Fruit fly (Drosophila melanogaster): ENCODE measurements around the gene CG14448.

The CG14448 gene

dm6 chr3L:22835144-22835964 is 47.1 kb downstream of the CG14448 start, which contains the start of gene jim (continued):
- no peak for TF ChIP-seq Fer2 (tag; optimal IDR thresholded peaks at IDR 0.05)
- no peak for TF ChIP-seq tup (GFP tag; optimal IDR thresholded peaks at IDR 0.05)
- peak; percentile 60 for TF ChIP-seq Hmr (GFP tag; optimal IDR thresholded peaks at IDR 0.05)
- TF ChIP-seq pb (GFP tag; optimal IDR thresholded peaks at IDR 0.05) = no peak
- no peak for TF ChIP-seq tx (GFP tag; optimal IDR thresholded peaks at IDR 0.05)
- no peak for TF ChIP-seq ATbp (GFP tag; optimal IDR thresholded peaks at IDR 0.05)
- no peak for TF ChIP-seq Ada2b (GFP tag; IDR thresholded peaks at IDR 0.05)
- no peak for TF ChIP-seq fd102C (GFP tag; optimal IDR thresholded peaks at IDR 0.05)
- TF ChIP-seq Sox102F (GFP tag; optimal IDR thresholded peaks at IDR 0.05) = no peak
- peak; percentile 62 for TF ChIP-seq Drgx (GFP tag; IDR thresholded peaks at IDR 0.05)
- no peak for TF ChIP-seq HmgZ (tag; optimal IDR thresholded peaks at IDR 0.05)
- TF ChIP-seq CG17829 (tag; optimal IDR thresholded peaks at IDR 0.05) = no peak
- TF ChIP-seq CG12299 (tag; optimal IDR thresholded peaks at IDR 0.05) = peak; percentile 12
- TF ChIP-seq croc (GFP tag; conservative IDR thresholded peaks at IDR 0.05) = no peak
- TF ChIP-seq CG9727 (GFP tag; optimal IDR thresholded peaks at IDR 0.05) = no peak
- no peak for TF ChIP-seq sim (GFP tag; IDR thresholded peaks at IDR 0.05)
- TF ChIP-seq unpg (GFP tag; optimal IDR thresholded peaks at IDR 0.05) = no peak
- no peak for TF ChIP-seq CG18764 (GFP tag; optimal IDR thresholded peaks at IDR 0.05)
- no peak for TF ChIP-seq pzg (GFP tag; optimal IDR thresholded peaks at IDR 0.05)
- no peak for TF ChIP-seq CG30431 (GFP tag; optimal IDR thresholded peaks at IDR 0.05)
- no peak for TF ChIP-seq CG6683 (GFP tag; optimal IDR thresholded peaks at IDR 0.05)
- TF ChIP-seq mld (GFP tag; IDR thresholded peaks at IDR 0.05; ENCODE audit: partially characterized antibody) = no peak
- no peak for TF ChIP-seq bigmax (GFP tag; optimal IDR thresholded peaks at IDR 0.05)
- TF ChIP-seq CG14965 (GFP tag; optimal IDR thresholded peaks at IDR 0.05; ENCODE audit: borderline replicate concordance) = no peak
- TF ChIP-seq CG17328 (GFP tag; IDR thresholded peaks at IDR 0.05) = no peak
- TF ChIP-seq CG12659 (GFP tag; optimal IDR thresholded peaks at IDR 0.05) = no peak
- peak; percentile 14 for TF ChIP-seq CG11723 (GFP tag; optimal IDR thresholded peaks at IDR 0.05)
- no peak for TF ChIP-seq jumu (GFP tag; optimal IDR thresholded peaks at IDR 0.05)
- no peak for TF ChIP-seq Eip74EF (GFP tag; optimal IDR thresholded peaks at IDR 0.05)
- TF ChIP-seq CkIIα-i1 (GFP tag; IDR thresholded peaks at IDR 0.05) = no peak
- TF ChIP-seq Myb (GFP tag; optimal IDR thresholded peaks at IDR 0.05) = no peak
- TF ChIP-seq CG11695 (GFP tag; IDR thresholded peaks at IDR 0.05) = 0 out of 3 replicates have a peak, but pooled peaks have one; percentile 8
- TF ChIP-seq BEAF-32 (GFP tag; optimal IDR thresholded peaks at IDR 0.05) = no peak
- no peak for TF ChIP-seq Hmx (GFP tag; optimal IDR thresholded peaks at IDR 0.05)
- no peak for TF ChIP-seq CG1603 (tag; optimal IDR thresholded peaks at IDR 0.05)
- TF ChIP-seq usp (GFP tag; optimal IDR thresholded peaks at IDR 0.05) = no peak
- no peak; the same call in 2 of the 3 replicates for TF ChIP-seq CG14050 (GFP tag; IDR thresholded peaks at IDR 0.05)
- TF ChIP-seq rib (GFP tag; IDR thresholded peaks at IDR 0.05) = peak; percentile 95
- no peak for TF ChIP-seq CG4730 (GFP tag; IDR thresholded peaks at IDR 0.05)
- TF ChIP-seq kah (GFP tag; optimal IDR thresholded peaks at IDR 0.05) = no peak
- TF ChIP-seq CG16863 (GFP tag; optimal IDR thresholded peaks at IDR 0.05) = no peak
- TF ChIP-seq Antp (GFP tag; optimal IDR thresholded peaks at IDR 0.05) = no peak
- no peak for TF ChIP-seq fd96Cb (tag; optimal IDR thresholded peaks at IDR 0.05)
- no peak for TF ChIP-seq CG2129 (GFP tag; IDR thresholded peaks at IDR 0.05; ENCODE audit: partially characterized antibody)
- no peak for TF ChIP-seq chif (GFP tag; optimal IDR thresholded peaks at IDR 0.05)
- no peak for TF ChIP-seq YL-1 (GFP tag; optimal IDR thresholded peaks at IDR 0.05)
- peak; percentile 45; the same call in 1 of the 2 replicates for TF ChIP-seq NFAT (GFP tag; IDR thresholded peaks at IDR 0.05)
- TF ChIP-seq cato (GFP tag; optimal IDR thresholded peaks at IDR 0.05; ENCODE audit: borderline replicate concordance) = no peak
- no peak for TF ChIP-seq Max (GFP tag; optimal IDR thresholded peaks at IDR 0.05)

All from whole organism, embryonic.